Worm (Caenorhabditis elegans): ENCODE data around the gene pgp-7.

The pgp-7 gene

DNA sequence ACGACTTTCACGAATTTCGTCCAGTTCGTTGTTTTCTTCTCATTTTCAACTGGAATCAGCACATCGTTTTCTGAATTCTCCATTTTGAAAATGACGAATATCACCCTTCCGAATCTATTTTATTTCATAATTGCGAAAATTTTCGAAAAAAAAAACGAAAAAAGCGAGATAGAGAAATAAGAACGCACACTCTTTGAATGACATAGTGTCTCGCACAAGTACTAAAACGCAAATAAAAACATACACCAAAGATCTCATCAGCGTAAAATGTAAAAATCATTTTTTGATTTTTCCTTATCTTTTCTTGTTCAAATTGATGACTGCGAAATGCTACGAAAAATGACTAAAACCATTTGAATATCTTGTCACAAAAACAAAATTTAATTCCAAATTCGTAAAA, 5.7 kb downstream of the pgp-7 start, which contains the start of gene pgp-8:
pgp-8 (minus strand) TSS at position 101 of the 400 bp plus-strand sequence.
- TF ChIP-seq F13C5.2 (tag; optimal IDR thresholded peaks at IDR 0.05): no peak
- TF ChIP-seq aly-1 (tag; optimal IDR thresholded peaks at IDR 0.05): no peak
- TF ChIP-seq tbx-11 (GFP tag; IDR thresholded peaks at IDR 0.05): no peak
- no peak for TF ChIP-seq ceh-36 (tag; optimal IDR thresholded peaks at IDR 0.05)
- TF ChIP-seq pes-1 (GFP tag; IDR thresholded peaks at IDR 0.05): no peak
- TF ChIP-seq flt-1 (GFP tag; IDR thresholded peaks at IDR 0.05): no peak
- TF ChIP-seq tra-4 (tag; optimal IDR thresholded peaks at IDR 0.05): no peak
- no peak for TF ChIP-seq B0310.2 (tag; optimal IDR thresholded peaks at IDR 0.05)
- no peak for TF ChIP-seq ceh-13 (GFP tag; optimal IDR thresholded peaks at IDR 0.05)
- TF ChIP-seq tbx-37 (GFP tag; conservative IDR thresholded peaks at IDR 0.05): no peak
- no peak for TF ChIP-seq hmg-4 (GFP tag; optimal IDR thresholded peaks at IDR 0.05)
- TF ChIP-seq scrt-1 (GFP tag; IDR thresholded peaks at IDR 0.05): no peak

DNA sequence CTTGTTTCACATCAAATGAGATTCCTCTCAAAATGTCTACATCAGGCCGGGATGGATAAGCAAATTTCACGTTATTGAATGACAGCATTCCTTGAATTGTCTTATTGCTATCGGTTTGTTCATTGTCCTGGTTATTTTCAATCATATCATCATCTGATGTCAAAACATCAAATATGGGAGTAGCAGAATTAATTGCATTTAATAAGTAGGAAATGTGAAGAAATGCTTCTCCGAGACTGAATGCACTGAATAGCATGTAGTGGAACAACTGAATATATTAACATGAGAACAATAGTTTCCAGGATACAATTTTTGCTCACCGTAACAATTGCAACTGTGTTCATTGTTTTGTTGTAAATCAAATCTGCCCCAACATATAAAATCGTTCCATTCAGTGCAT, 7.5 kb downstream of the pgp-7 start:
- no peak for TF ChIP-seq pes-1 (GFP tag; IDR thresholded peaks at IDR 0.05)
- TF ChIP-seq tbx-37 (GFP tag; conservative IDR thresholded peaks at IDR 0.05): no peak
- TF ChIP-seq tra-4 (tag; optimal IDR thresholded peaks at IDR 0.05): no peak
- no peak for TF ChIP-seq ceh-13 (GFP tag; optimal IDR thresholded peaks at IDR 0.05)
- no peak for TF ChIP-seq scrt-1 (GFP tag; IDR thresholded peaks at IDR 0.05)
- no peak for TF ChIP-seq ets-7 (tag; optimal IDR thresholded peaks at IDR 0.05)
- no peak for TF ChIP-seq ama-1 (optimal IDR thresholded peaks at IDR 0.05)
- no peak for TF ChIP-seq flt-1 (GFP tag; IDR thresholded peaks at IDR 0.05)
- TF ChIP-seq hmbx-1 (tag; optimal IDR thresholded peaks at IDR 0.05): no peak
- no peak for TF ChIP-seq aly-1 (tag; optimal IDR thresholded peaks at IDR 0.05)
- no peak for TF ChIP-seq tbx-11 (GFP tag; IDR thresholded peaks at IDR 0.05)
- TF ChIP-seq sea-1 (GFP tag; conservative IDR thresholded peaks at IDR 0.05): no peak
- TF ChIP-seq hmg-4 (GFP tag; optimal IDR thresholded peaks at IDR 0.05): no peak
- no peak for TF ChIP-seq F13C5.2 (tag; optimal IDR thresholded peaks at IDR 0.05)
- TF ChIP-seq ceh-36 (tag; optimal IDR thresholded peaks at IDR 0.05): no peak
- no peak for TF ChIP-seq B0310.2 (tag; optimal IDR thresholded peaks at IDR 0.05)
- no peak for TF ChIP-seq hnd-1 (tag; optimal IDR thresholded peaks at IDR 0.05)

DNA sequence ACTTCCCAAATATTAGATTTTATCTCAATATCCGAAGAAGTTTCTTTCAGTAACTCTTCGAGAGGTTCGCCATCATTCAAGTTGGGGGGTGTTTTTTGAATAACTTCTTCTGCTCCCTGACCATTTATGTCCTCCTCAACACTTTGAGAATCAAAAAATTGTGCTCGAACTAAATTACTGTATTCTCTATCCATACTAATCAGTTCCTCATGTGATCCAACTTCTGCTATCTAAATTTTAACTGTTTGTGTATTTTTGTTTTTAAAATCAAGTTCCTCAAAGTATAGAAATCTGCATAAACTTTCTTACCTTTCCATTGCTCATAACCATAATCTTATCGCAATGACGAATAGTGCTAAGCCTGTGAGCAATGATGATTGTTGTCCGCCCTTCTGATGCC, 8.4 kb downstream of the pgp-7 start:
- TF ChIP-seq B0310.2 (tag; optimal IDR thresholded peaks at IDR 0.05): no peak
- no peak for TF ChIP-seq sea-1 (GFP tag; conservative IDR thresholded peaks at IDR 0.05)
- no peak for TF ChIP-seq aly-1 (tag; optimal IDR thresholded peaks at IDR 0.05)
- no peak for TF ChIP-seq hmg-4 (GFP tag; optimal IDR thresholded peaks at IDR 0.05)
- TF ChIP-seq tra-4 (tag; optimal IDR thresholded peaks at IDR 0.05): no peak
- TF ChIP-seq flt-1 (GFP tag; IDR thresholded peaks at IDR 0.05): no peak
- no peak for TF ChIP-seq scrt-1 (GFP tag; IDR thresholded peaks at IDR 0.05)
- no peak for TF ChIP-seq F13C5.2 (tag; optimal IDR thresholded peaks at IDR 0.05)
- TF ChIP-seq ceh-36 (tag; optimal IDR thresholded peaks at IDR 0.05): no peak
- TF ChIP-seq ets-7 (tag; optimal IDR thresholded peaks at IDR 0.05): no peak
- no peak for TF ChIP-seq ceh-13 (GFP tag; optimal IDR thresholded peaks at IDR 0.05)
- TF ChIP-seq tbx-37 (GFP tag; conservative IDR thresholded peaks at IDR 0.05): no peak
- no peak for TF ChIP-seq hnd-1 (tag; optimal IDR thresholded peaks at IDR 0.05)
- TF ChIP-seq pes-1 (GFP tag; IDR thresholded peaks at IDR 0.05): no peak
- no peak for TF ChIP-seq tbx-11 (GFP tag; IDR thresholded peaks at IDR 0.05)
- TF ChIP-seq hmbx-1 (tag; optimal IDR thresholded peaks at IDR 0.05): no peak
- TF ChIP-seq ama-1 (optimal IDR thresholded peaks at IDR 0.05): no peak

DNA sequence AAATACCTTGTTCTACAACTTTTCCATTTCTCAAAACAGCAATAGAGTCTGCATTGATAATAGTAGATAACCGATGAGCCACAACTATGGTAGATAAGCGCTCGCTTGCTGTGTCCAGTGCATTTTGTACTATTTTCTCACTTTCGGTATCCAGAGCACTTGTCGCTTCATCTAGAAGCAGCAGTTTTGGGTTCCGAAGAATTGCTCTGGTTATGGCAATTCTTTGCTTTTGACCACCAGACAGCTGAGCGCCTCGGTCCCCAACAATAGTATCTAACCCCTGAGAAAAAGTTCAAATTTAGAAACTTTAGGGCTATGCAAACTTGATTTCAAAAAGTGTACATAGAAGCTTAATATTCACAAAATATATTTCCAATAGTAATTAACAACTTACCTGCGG, 10.4 kb downstream of the pgp-7 start:
- TF ChIP-seq pes-1 (GFP tag; IDR thresholded peaks at IDR 0.05): no peak

DNA sequence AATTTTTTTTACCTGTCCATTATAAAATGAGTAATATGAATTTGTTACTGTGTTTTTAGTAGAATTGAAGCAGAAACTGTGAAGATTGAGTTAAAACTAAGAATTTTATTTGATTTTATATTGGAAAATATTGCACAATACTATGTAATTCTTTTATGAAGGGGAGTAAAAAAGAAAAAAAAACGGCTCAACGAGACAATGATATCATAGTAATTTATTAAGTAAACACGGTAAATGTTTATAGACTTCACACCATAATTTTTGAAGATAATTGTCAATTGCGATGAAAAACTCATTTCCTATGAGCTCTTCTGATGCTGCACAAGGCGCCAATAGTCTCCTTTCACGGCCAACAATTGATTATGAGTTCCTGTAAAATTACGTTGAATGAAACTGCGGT, 10.8 kb downstream of the pgp-7 start, which contains the start of gene pgp-5:
pgp-5 (minus strand) TSS at position 87 of the 400 bp plus-strand sequence.
- no peak for TF ChIP-seq B0310.2 (tag; optimal IDR thresholded peaks at IDR 0.05)
- no peak for TF ChIP-seq ets-7 (tag; optimal IDR thresholded peaks at IDR 0.05)

DNA sequence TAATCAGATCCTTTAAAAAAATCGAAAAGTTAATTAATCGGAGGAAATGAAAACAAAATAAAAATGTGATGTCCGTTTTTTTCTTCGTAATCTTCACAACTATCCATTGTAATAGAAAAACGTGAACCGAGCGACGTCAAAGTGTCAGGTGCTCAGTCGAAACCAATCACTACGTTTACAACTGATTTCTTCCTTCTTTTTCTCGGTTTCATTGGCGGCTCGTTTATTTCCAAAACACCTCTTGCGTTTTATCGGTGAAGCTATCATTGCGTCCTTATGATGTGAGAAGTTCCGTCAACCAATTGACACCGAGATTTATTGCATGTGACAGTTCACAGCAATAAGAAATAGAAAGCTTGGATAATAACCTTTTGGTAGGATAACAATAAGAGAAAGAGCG, 16.8 kb downstream of the pgp-7 start:
- TF ChIP-seq ceh-36 (tag; optimal IDR thresholded peaks at IDR 0.05): no peak

DNA sequence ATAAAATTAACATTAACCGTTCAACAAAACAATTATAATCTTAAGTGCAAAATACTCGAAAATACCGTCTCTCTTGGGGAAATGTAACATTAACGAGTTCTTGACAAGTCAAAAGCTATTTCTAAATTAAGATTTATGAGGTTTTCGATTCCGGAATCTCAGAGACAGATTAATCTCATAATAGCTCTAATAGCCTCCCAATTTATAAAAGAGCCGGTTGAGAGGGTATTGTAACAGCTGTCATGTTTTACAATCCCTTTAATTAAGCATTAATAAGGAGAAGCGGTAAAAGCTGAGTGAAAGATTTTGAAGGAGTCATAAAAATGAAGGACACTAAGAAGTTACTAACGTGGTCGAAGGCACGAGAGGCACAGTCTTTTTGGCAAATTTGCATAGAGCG, 18.3 kb downstream of the pgp-7 start:
- TF ChIP-seq ama-1 (optimal IDR thresholded peaks at IDR 0.05): no peak
- TF ChIP-seq tbx-37 (GFP tag; conservative IDR thresholded peaks at IDR 0.05): no peak
- no peak for TF ChIP-seq sea-1 (GFP tag; conservative IDR thresholded peaks at IDR 0.05)
- TF ChIP-seq hnd-1 (tag; optimal IDR thresholded peaks at IDR 0.05): no peak
- TF ChIP-seq hmg-4 (GFP tag; optimal IDR thresholded peaks at IDR 0.05): no peak
- TF ChIP-seq hmbx-1 (tag; optimal IDR thresholded peaks at IDR 0.05): no peak
- no peak for TF ChIP-seq F13C5.2 (tag; optimal IDR thresholded peaks at IDR 0.05)
- no peak for TF ChIP-seq flt-1 (GFP tag; IDR thresholded peaks at IDR 0.05)
- TF ChIP-seq tbx-11 (GFP tag; IDR thresholded peaks at IDR 0.05): no peak
- TF ChIP-seq ceh-13 (GFP tag; optimal IDR thresholded peaks at IDR 0.05): no peak
- TF ChIP-seq ceh-36 (tag; optimal IDR thresholded peaks at IDR 0.05): no peak
- no peak for TF ChIP-seq aly-1 (tag; optimal IDR thresholded peaks at IDR 0.05)
- TF ChIP-seq scrt-1 (GFP tag; IDR thresholded peaks at IDR 0.05): no peak
- TF ChIP-seq pes-1 (GFP tag; IDR thresholded peaks at IDR 0.05): no peak
- no peak for TF ChIP-seq tra-4 (tag; optimal IDR thresholded peaks at IDR 0.05)
- TF ChIP-seq ets-7 (tag; optimal IDR thresholded peaks at IDR 0.05): no peak
- TF ChIP-seq B0310.2 (tag; optimal IDR thresholded peaks at IDR 0.05): no peak

DNA sequence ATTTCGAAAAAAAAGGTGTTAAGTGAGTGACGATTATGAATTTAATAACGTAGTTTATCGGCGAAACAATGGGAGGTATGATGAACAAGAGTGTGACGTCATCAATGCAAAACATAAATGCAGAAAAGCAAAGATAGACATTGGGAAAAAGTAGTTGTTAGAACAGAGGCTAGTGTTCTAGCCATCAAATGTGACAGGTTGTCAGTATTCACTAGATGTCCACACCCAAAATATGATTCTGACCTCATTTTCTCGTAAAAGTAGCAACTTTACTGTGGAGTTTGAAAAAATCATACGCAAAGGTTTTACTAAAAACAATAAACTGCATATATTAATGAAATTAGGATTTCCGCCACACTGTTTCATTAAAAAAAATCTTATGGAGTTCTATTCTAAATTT, 18.8 kb downstream of the pgp-7 start:
- no peak for TF ChIP-seq F13C5.2 (tag; optimal IDR thresholded peaks at IDR 0.05)
- TF ChIP-seq hmbx-1 (tag; optimal IDR thresholded peaks at IDR 0.05): no peak
- no peak for TF ChIP-seq pes-1 (GFP tag; IDR thresholded peaks at IDR 0.05)
- TF ChIP-seq aly-1 (tag; optimal IDR thresholded peaks at IDR 0.05): no peak
- no peak for TF ChIP-seq hmg-4 (GFP tag; optimal IDR thresholded peaks at IDR 0.05)

DNA sequence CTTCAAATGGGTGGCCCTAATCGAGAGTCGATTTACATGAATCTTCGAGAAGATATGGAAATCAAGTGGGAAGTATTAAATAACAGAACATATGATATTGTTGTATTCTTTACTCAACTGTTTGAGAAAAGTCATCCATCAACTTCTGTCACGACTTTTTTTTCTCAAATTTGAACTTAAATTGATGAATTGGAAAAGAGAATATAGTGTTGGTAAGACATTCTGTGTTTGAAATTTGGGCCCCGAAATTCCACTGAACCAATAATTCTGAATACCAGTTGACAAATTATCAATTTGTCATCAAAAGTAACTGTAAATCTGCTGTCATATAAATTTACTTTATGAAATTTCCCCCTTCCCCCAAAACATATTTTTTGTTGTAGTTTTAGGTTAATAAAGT, 23.1 kb downstream of the pgp-7 start:
- no peak for TF ChIP-seq hmg-4 (GFP tag; optimal IDR thresholded peaks at IDR 0.05)
- no peak for TF ChIP-seq tra-4 (tag; optimal IDR thresholded peaks at IDR 0.05)
- TF ChIP-seq ama-1 (optimal IDR thresholded peaks at IDR 0.05): no peak
- no peak for TF ChIP-seq hmbx-1 (tag; optimal IDR thresholded peaks at IDR 0.05)
